Worm (Caenorhabditis elegans): Measurements from ENCODE around the gene F18G5.6.

DNA sequence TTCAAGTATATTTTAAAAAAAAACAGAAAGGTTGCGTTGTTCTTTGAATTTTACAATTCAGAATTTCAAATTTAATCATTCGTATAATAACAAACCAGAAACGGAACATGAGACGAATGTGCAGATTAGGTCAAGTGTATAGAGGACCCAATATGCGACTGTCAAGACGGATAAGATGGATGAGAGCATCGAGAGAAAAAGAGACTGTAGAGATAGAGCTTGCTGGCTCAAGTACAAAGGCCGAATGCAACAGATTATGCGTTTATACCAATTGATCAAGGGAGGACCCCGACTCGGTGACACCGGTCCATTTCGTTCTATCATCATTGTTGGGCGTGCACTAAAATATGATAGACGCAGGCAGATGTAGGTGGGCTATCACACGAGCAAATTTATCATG, 33.8 kb downstream of the F18G5.6 start:
- TF ChIP-seq dao-5 (tag; optimal IDR thresholded peaks at IDR 0.05) (no peak), him-1 (tag; optimal IDR thresholded peaks at IDR 0.05) (no peak), W03F9.2 (tag; optimal IDR thresholded peaks at IDR 0.05) (no peak)
